Worm (Caenorhabditis elegans): Measurements from ENCODE around the gene K02C4.3.
A peak's percentile ranks its signal among the peaks of the same experiment; 100 is the strongest.

K02C4.3 gene

ce11 chrII:8128273-8129039 is 41.8 kb upstream of the K02C4.3 start (continued):
- TF ChIP-seq nhr-77 (tag; optimal IDR thresholded peaks at IDR 0.05) (no peak), sem-4 (tag; optimal IDR thresholded peaks at IDR 0.05) (peak; percentile 56), unc-55 (GFP tag; optimal IDR thresholded peaks at IDR 0.05) (peak; percentile 44), egl-27 (tag; optimal IDR thresholded peaks at IDR 0.05) (peak; percentile 20), mdl-1 (tag; optimal IDR thresholded peaks at IDR 0.05) (no peak), ZK546.5 (tag; optimal IDR thresholded peaks at IDR 0.05) (no peak), peb-1 (tag; optimal IDR thresholded peaks at IDR 0.05) (no peak), alr-1 (tag; optimal IDR thresholded peaks at IDR 0.05) (no peak), ceh-82 (tag; optimal IDR thresholded peaks at IDR 0.05) (no peak), ztf-1 (GFP tag; conservative IDR thresholded peaks at IDR 0.05) (no peak), zag-1 (tag; optimal IDR thresholded peaks at IDR 0.05) (no peak), nhr-25 (tag; optimal IDR thresholded peaks at IDR 0.05) (peak; percentile 92), nhr-11 (tag; optimal IDR thresholded peaks at IDR 0.05) (no peak), nhr-129 (tag; optimal IDR thresholded peaks at IDR 0.05) (peak; percentile 99), mbf-1 (tag; optimal IDR thresholded peaks at IDR 0.05) (no peak), R02D3.7 (tag; optimal IDR thresholded peaks at IDR 0.05) (no peak)

ce11 chrII:8127794-8128193 is 41.1 kb upstream of the K02C4.3 start:
- TF ChIP-seq Y55F3AM.14 (GFP tag; optimal IDR thresholded peaks at IDR 0.05), result no peak
- no peak for TF ChIP-seq mdl-1 (tag; optimal IDR thresholded peaks at IDR 0.05)
- no peak for TF ChIP-seq nhr-237 (tag; optimal IDR thresholded peaks at IDR 0.05)
- TF ChIP-seq ceh-82 (tag; optimal IDR thresholded peaks at IDR 0.05), result no peak
- TF ChIP-seq alr-1 (tag; optimal IDR thresholded peaks at IDR 0.05), result no peak
- TF ChIP-seq C34F6.9 (tag; optimal IDR thresholded peaks at IDR 0.05), result no peak

ce11 chrII:8127290-8127689 is 40.6 kb upstream of the K02C4.3 start:
- no peak for TF ChIP-seq nhr-25 (tag; optimal IDR thresholded peaks at IDR 0.05)
- TF ChIP-seq lsy-2 (tag; optimal IDR thresholded peaks at IDR 0.05), result no peak
- TF ChIP-seq nhr-237 (tag; optimal IDR thresholded peaks at IDR 0.05), result no peak
- TF ChIP-seq sma-3 (GFP tag; optimal IDR thresholded peaks at IDR 0.05), result peak; percentile 15
- TF ChIP-seq R02D3.7 (tag; optimal IDR thresholded peaks at IDR 0.05), result no peak
- peak; percentile 53 for TF ChIP-seq crh-2 (tag; optimal IDR thresholded peaks at IDR 0.05)
- no peak for TF ChIP-seq lin-39 (tag; optimal IDR thresholded peaks at IDR 0.05)
- peak; percentile 77 for TF ChIP-seq sma-9 (GFP tag; optimal IDR thresholded peaks at IDR 0.05)
- TF ChIP-seq sma-9 (tag; optimal IDR thresholded peaks at IDR 0.05), result no peak
- TF ChIP-seq aly-2 (tag; optimal IDR thresholded peaks at IDR 0.05), result no peak
- no peak for TF ChIP-seq nhr-77 (tag; optimal IDR thresholded peaks at IDR 0.05)
- TF ChIP-seq fos-1 (tag; optimal IDR thresholded peaks at IDR 0.05), result peak; percentile 94
- no peak for TF ChIP-seq nhr-6 (tag; optimal IDR thresholded peaks at IDR 0.05)
- TF ChIP-seq ztf-11 (tag; optimal IDR thresholded peaks at IDR 0.05), result no peak
- TF ChIP-seq nhr-129 (tag; optimal IDR thresholded peaks at IDR 0.05), result peak; percentile 52
- TF ChIP-seq elt-1 (tag; optimal IDR thresholded peaks at IDR 0.05), result no peak
- no peak for TF ChIP-seq elt-3 (tag; optimal IDR thresholded peaks at IDR 0.05)
- TF ChIP-seq ceh-16 (tag; optimal IDR thresholded peaks at IDR 0.05), result no peak
- TF ChIP-seq F13H6.1 (tag; optimal IDR thresholded peaks at IDR 0.05), result peak; percentile 43

ce11 chrII:8126617-8127016 is 40.0 kb upstream of the K02C4.3 start:
- TF ChIP-seq nhr-12 (tag; optimal IDR thresholded peaks at IDR 0.05), result no peak
- TF ChIP-seq mab-5 (tag; optimal IDR thresholded peaks at IDR 0.05), result no peak
- TF ChIP-seq nhr-21 (tag; optimal IDR thresholded peaks at IDR 0.05), result no peak
- TF ChIP-seq sma-9 (GFP tag; optimal IDR thresholded peaks at IDR 0.05), result peak; percentile 66
- TF ChIP-seq sma-9 (tag; optimal IDR thresholded peaks at IDR 0.05), result no peak
- TF ChIP-seq Y55F3AM.14 (GFP tag; optimal IDR thresholded peaks at IDR 0.05), result no peak

ce11 chrII:8126132-8126531 is 39.5 kb upstream of the K02C4.3 start:
- no peak for TF ChIP-seq lin-39 (tag; optimal IDR thresholded peaks at IDR 0.05)
- TF ChIP-seq mab-5 (tag; optimal IDR thresholded peaks at IDR 0.05), result peak; percentile 28
- peak; percentile 31 for TF ChIP-seq F13H6.1 (tag; optimal IDR thresholded peaks at IDR 0.05)
- TF ChIP-seq nhr-12 (tag; optimal IDR thresholded peaks at IDR 0.05), result no peak
- TF ChIP-seq unc-55 (GFP tag; optimal IDR thresholded peaks at IDR 0.05), result peak; percentile 70
- no peak for TF ChIP-seq ama-1 (optimal IDR thresholded peaks at IDR 0.05)
- no peak for TF ChIP-seq ceh-16 (tag; optimal IDR thresholded peaks at IDR 0.05)
- TF ChIP-seq nhr-25 (tag; optimal IDR thresholded peaks at IDR 0.05), result peak; percentile 22
- TF ChIP-seq nhr-129 (tag; optimal IDR thresholded peaks at IDR 0.05), result peak; percentile 45
- peak; percentile 36 for TF ChIP-seq sma-9 (GFP tag; optimal IDR thresholded peaks at IDR 0.05)
- no peak for TF ChIP-seq sma-9 (tag; optimal IDR thresholded peaks at IDR 0.05)
- no peak for TF ChIP-seq gmeb-1 (tag; optimal IDR thresholded peaks at IDR 0.05)
- TF ChIP-seq nhr-21 (tag; optimal IDR thresholded peaks at IDR 0.05), result peak; percentile 8
- TF ChIP-seq lin-11 (tag; optimal IDR thresholded peaks at IDR 0.05), result peak; percentile 26
- TF ChIP-seq lin-13 (GFP tag; optimal IDR thresholded peaks at IDR 0.05), result peak; percentile 18
- TF ChIP-seq mdl-1 (tag; optimal IDR thresholded peaks at IDR 0.05), result peak; percentile 39 to 54
- peak in 1 of 2 experiments; percentile 69 for TF ChIP-seq lsy-2 (tag; optimal IDR thresholded peaks at IDR 0.05)
- TF ChIP-seq Y55F3AM.14 (GFP tag; optimal IDR thresholded peaks at IDR 0.05), result peak; percentile 6
- peak; percentile 70 for TF ChIP-seq fos-1 (tag; optimal IDR thresholded peaks at IDR 0.05)
- peak; percentile 55 for TF ChIP-seq C34F6.9 (tag; optimal IDR thresholded peaks at IDR 0.05)
- peak; percentile 55 for TF ChIP-seq zag-1 (tag; optimal IDR thresholded peaks at IDR 0.05)
- peak; percentile 89 for TF ChIP-seq crh-2 (tag; optimal IDR thresholded peaks at IDR 0.05)
- TF ChIP-seq aly-2 (tag; optimal IDR thresholded peaks at IDR 0.05), result no peak
- TF ChIP-seq sem-4 (tag; optimal IDR thresholded peaks at IDR 0.05), result peak; percentile 66
